Fruit fly (Drosophila melanogaster) whole organism, wandering third instar larva: ENCODE results near the gene corto.

Experiments
- Abd-B ChIP-seq: fragments of >200 bp; optimal IDR thresholded peaks from 2 replicates; lab custom pipeline; 2017; ENCODE audit warnings: missing biosample characterization, missing genetic modification characterization
- CrebA ChIP-seq: fragments of 200-800 bp; sonication (Bioruptor generic); optimal IDR thresholded peaks from 2 replicates; lab custom pipeline; 2016; ENCODE audit warnings: missing biosample characterization, mild to moderate bottlenecking, missing genetic modification characterization, borderline replicate concordance
- Myc ChIP-seq: fragments of >200 bp; optimal IDR thresholded peaks from 2 replicates; lab custom pipeline; 2017
- OdsH ChIP-seq: fragments of 200-800 bp; sonication (Bioruptor generic); optimal IDR thresholded peaks from 2 replicates; lab custom pipeline; 2016; ENCODE audit warnings: missing biosample characterization, mild to moderate bottlenecking, missing genetic modification characterization
- br ChIP-seq: fragments of 200-800 bp; sonication (Bioruptor generic); optimal IDR thresholded peaks from 2 replicates; lab custom pipeline; 2016; ENCODE audit warnings: missing biosample characterization, missing genetic modification characterization
- dmrt93B ChIP-seq: fragments of 200-800 bp; sonication (Bioruptor generic); optimal IDR thresholded peaks from 2 replicates; lab custom pipeline; 2018; ENCODE audit warnings: missing biosample characterization, mild to moderate bottlenecking, missing genetic modification characterization
- ey ChIP-seq: fragments of 200-800 bp; sonication (Bioruptor generic); optimal IDR thresholded peaks from 2 replicates; lab custom pipeline; 2016; ENCODE audit warnings: missing biosample characterization, missing genetic modification characterization
- h ChIP-seq: fragments of 200-800 bp; sonication (Bioruptor generic); optimal IDR thresholded peaks from 3 replicates; lab custom pipeline; 2016; ENCODE audit warnings: missing biosample characterization, mild to moderate bottlenecking, missing genetic modification characterization
- jim ChIP-seq: fragments of 175-275, 200-325 bp; sonication (Bioruptor generic); optimal IDR thresholded peaks from 2 replicates; lab custom pipeline; 2016; ENCODE audit warnings: missing biosample characterization, mild to moderate bottlenecking, missing genetic modification characterization
- psq ChIP-seq: fragments of 200-800 bp; sonication (Bioruptor generic); optimal IDR thresholded peaks from 3 replicates; lab custom pipeline; 2017; ENCODE audit warnings: missing biosample characterization, mild to moderate bottlenecking, missing genetic modification characterization, moderate library complexity
- usp ChIP-seq: fragments of >200 bp; optimal IDR thresholded peaks from 2 replicates; lab custom pipeline; 2017; ENCODE audit warnings: missing biosample characterization, missing genetic modification characterization

DNA sequence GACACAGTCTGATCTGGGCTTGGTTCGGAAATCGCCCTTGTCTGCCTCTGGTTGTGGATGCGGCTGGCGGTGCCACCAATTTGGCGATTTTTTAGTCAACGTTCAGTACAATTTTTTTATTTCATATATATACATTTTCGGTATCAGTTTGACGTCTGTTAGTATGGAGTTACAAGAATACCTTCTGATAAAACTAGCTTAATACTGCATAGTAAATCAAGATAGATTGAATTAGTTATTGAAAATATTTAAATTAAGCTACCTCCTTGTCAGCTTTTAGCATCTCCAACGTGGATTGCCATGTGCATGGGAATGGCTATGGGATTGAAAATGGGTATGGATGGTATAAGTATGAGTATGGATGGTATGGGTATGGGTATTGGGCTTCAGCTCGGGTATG lies 41.8 kb downstream of the corto start:
- TF ChIP-seq usp (GFP tag; lab: Kevin White, UChicago) (no peak), CrebA (no peak), OdsH (peak; percentile 5), ey (GFP tag; lab: Kevin White, UChicago) (peak; percentile 17), Abd-B (GFP tag; lab: Kevin White, UChicago) (no peak), jim (GFP tag; lab: Kevin White, UChicago) (no peak), psq (GFP tag; lab: Kevin White, UChicago) (no peak), br (GFP tag; lab: Kevin White, UChicago) (peak; percentile 20), h (GFP tag; lab: Kevin White, UChicago) (peak; percentile 26), Myc (lab: Kevin White, UChicago) (peak; percentile 2), dmrt93B (GFP tag; lab: Kevin White, UChicago) (no peak)
